Worm (Caenorhabditis elegans): ENCODE results near the gene ugt-17.

Gene ugt-17

DNA sequence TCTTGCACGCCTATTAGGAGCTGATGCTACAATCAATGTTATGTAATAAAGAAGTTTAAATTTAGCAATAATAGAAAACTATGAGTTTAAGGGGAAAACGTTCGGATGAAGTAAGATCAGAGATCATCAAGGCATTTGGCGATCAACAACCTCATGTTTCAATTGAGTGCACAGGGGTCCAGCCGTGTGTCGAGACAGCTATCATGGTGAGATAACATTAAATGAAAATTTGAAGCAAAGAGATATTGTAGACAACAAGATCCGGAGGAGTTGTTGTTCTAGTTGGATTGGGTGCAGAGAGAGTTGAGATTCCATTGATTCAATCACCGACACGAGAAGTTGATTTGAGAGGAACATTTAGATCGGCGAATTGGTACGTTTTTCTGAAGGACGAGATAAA, 18.6 kb downstream of the ugt-17 start:
- TF ChIP-seq ceh-6 (GFP tag; optimal IDR thresholded peaks at IDR 0.05): no peak
- TF ChIP-seq npax-4 (tag; optimal IDR thresholded peaks at IDR 0.05): no peak

DNA sequence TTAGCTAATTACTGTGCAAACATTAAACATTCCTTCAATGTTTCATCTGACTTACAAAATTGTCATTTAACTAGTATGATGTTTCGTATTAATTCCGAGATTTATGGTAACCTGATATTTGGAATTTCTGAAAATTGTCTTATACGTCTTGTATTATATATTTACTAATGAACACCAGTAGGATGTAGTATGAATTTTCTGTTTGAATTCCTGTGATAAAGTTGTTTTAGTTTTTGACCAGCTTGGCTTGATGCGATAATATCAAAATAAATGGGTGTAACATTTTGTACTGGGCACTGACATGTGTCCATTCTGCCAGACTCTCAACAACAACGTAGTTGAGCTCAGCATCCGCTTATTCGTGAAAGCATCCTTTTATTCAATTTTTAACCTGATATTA, 19.9 kb downstream of the ugt-17 start, which contains the start of gene R04B5.6:
R04B5.6 (plus strand) TSS at position 301 of the 400 bp plus-strand sequence.
- TF ChIP-seq hlh-6 (tag; optimal IDR thresholded peaks at IDR 0.05) (no peak), K02D7.2 (tag; optimal IDR thresholded peaks at IDR 0.05) (no peak), hlh-15 (tag; optimal IDR thresholded peaks at IDR 0.05) (no peak), ceh-31 (tag; optimal IDR thresholded peaks at IDR 0.05) (no peak), C38D4.7 (GFP tag; optimal IDR thresholded peaks at IDR 0.05) (no peak), sox-4 (tag; optimal IDR thresholded peaks at IDR 0.05) (no peak), che-1 (tag; optimal IDR thresholded peaks at IDR 0.05) (no peak), unc-55 (GFP tag; optimal IDR thresholded peaks at IDR 0.05) (no peak), ahr-1 (tag; optimal IDR thresholded peaks at IDR 0.05) (no peak), pha-4 (tag; optimal IDR thresholded peaks at IDR 0.05) (no peak), ceh-24 (tag; optimal IDR thresholded peaks at IDR 0.05) (no peak), ttx-3 (tag; optimal IDR thresholded peaks at IDR 0.05) (no peak), C08G9.2 (tag; optimal IDR thresholded peaks at IDR 0.05) (no peak), ceh-45 (GFP tag; IDR thresholded peaks at IDR 0.05) (no peak), unc-42 (tag; optimal IDR thresholded peaks at IDR 0.05) (no peak), sdc-2 (tag; optimal IDR thresholded peaks at IDR 0.05) (no peak), rnt-1 (tag; optimal IDR thresholded peaks at IDR 0.05) (no peak)

DNA sequence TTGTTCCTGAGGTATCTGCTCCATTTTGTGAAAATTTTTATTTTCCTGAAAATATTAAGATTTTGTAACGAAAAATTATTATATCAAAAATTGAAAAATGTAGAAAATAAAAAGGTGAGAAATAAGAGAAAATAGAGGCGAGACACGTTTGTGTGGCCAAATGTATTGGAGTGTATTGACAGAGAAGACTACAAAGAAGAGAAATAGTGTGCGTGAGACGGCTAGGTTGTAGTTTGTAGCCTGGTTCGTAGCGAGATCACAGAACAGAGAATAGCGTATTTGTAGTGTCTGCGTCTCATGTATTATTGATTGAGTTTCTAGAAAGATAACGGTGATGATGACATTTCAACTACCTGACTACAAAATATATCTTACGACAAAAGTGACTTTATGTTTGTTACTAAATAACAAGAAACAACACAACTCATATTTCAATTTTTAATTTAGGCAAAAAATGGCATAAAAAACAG, 20.7 kb downstream of the ugt-17 start, which contains the start of gene nhr-12:
nhr-12 (minus strand) TSS at position 51 of the 470 bp plus-strand sequence.
- TF ChIP-seq pha-2 (tag; optimal IDR thresholded peaks at IDR 0.05) (no peak), ceh-30 (tag; optimal IDR thresholded peaks at IDR 0.05) (peak; percentile 100), unc-55 (GFP tag; optimal IDR thresholded peaks at IDR 0.05) (peak; percentile 54)

DNA sequence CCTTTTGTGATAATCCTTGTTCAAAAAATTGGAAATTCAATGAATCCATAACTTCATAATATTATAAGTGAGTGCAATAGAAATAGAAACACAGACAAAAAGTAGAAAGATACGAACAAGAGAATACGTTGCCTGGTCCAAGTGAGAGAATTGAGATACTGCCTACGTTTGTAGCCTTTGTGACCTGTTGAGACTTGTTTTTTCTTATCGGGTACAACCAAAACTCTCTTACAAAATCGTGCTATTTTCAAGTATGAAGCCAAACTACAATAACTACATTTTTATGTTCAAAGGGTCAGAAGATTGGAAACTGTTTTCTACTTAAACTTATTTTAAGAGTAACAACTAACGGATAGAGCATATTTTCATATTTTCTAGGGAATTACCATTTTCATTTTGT, 23.1 kb downstream of the ugt-17 start, which contains the start of gene nhr-205:
nhr-205 (minus strand) TSS at position 141 of the 400 bp plus-strand sequence.
- TF ChIP-seq Y22D7AL.16 (tag; optimal IDR thresholded peaks at IDR 0.05): no peak
- peak; percentile 51 for TF ChIP-seq ceh-30 (tag; optimal IDR thresholded peaks at IDR 0.05)
- TF ChIP-seq unc-42 (tag; optimal IDR thresholded peaks at IDR 0.05): no peak
- TF ChIP-seq ceh-31 (tag; optimal IDR thresholded peaks at IDR 0.05): no peak
- TF ChIP-seq dmd-4 (tag; optimal IDR thresholded peaks at IDR 0.05; ENCODE audit: borderline replicate concordance): no peak
- no peak for TF ChIP-seq nhr-232 (tag; optimal IDR thresholded peaks at IDR 0.05)

DNA sequence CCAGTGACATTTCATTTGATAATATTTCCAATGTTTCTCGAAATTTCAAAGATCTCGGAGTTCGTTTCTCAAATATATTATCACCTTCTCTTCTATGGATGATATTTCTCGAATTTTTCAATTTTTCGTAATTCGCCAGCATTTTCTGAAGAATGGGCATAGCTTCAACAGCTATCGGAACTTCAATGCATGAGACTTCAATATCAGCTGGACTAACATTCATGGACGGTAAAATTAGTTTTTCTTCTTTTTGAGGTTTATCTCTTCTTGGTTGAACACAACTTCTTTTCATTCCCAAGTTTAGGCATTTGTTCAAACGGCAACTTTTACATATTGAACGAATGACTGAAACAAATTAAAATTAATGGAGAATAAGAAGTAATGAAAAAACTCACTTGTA, 23.9 kb downstream of the ugt-17 start:
- TF ChIP-seq pros-1 (tag; optimal IDR thresholded peaks at IDR 0.05) (no peak), ceh-31 (tag; optimal IDR thresholded peaks at IDR 0.05) (no peak), Y22D7AL.16 (tag; optimal IDR thresholded peaks at IDR 0.05) (no peak), pag-3 (tag; optimal IDR thresholded peaks at IDR 0.05; ENCODE audit: borderline replicate concordance) (no peak), ahr-1 (tag; optimal IDR thresholded peaks at IDR 0.05) (no peak), ets-4 (tag; optimal IDR thresholded peaks at IDR 0.05) (no peak), nfya-1 (tag; optimal IDR thresholded peaks at IDR 0.05) (no peak), npax-4 (tag; optimal IDR thresholded peaks at IDR 0.05) (no peak), dve-1 (tag; optimal IDR thresholded peaks at IDR 0.05) (no peak), tbx-7 (tag; optimal IDR thresholded peaks at IDR 0.05) (no peak)

DNA sequence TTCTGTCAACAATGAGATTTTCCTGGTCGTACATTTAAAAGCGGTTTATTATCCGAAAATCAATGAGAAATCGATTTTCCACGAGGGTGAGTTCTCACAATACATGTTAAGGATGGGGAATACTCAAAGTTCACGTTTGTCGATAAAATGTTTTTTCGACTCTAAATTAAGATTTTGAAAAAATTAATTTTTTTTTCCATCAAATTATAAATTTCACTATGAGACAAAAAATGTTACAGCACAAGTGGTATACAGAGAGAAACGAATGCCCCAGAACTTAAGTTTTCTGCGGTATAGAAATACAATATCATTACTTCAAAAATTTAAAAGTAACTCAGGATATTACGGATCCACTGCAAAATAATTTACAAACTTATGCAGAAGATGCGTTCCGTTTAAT, 26.5 kb downstream of the ugt-17 start, which contains the start of gene R04B5.1:
R04B5.1 (minus strand) TSS at position 101 of the 400 bp plus-strand sequence.
- TF ChIP-seq hlh-13 (GFP tag; optimal IDR thresholded peaks at IDR 0.05): no peak
- no peak for TF ChIP-seq ceh-6 (GFP tag; optimal IDR thresholded peaks at IDR 0.05)
- TF ChIP-seq zip-5 (tag; optimal IDR thresholded peaks at IDR 0.05): no peak
- TF ChIP-seq ceh-24 (tag; optimal IDR thresholded peaks at IDR 0.05): no peak
- TF ChIP-seq nfya-1 (tag; optimal IDR thresholded peaks at IDR 0.05): no peak
- TF ChIP-seq K09A11.1 (tag; optimal IDR thresholded peaks at IDR 0.05; ENCODE audit: insufficient read depth): no peak
- no peak for TF ChIP-seq sdc-2 (tag; optimal IDR thresholded peaks at IDR 0.05)
- no peak for TF ChIP-seq pqm-1 (tag; optimal IDR thresholded peaks at IDR 0.05)
- TF ChIP-seq pat-9 (tag; optimal IDR thresholded peaks at IDR 0.05): no peak
- no peak for TF ChIP-seq ceh-30 (tag; optimal IDR thresholded peaks at IDR 0.05)
- no peak for TF ChIP-seq rnt-1 (tag; optimal IDR thresholded peaks at IDR 0.05)
- no peak for TF ChIP-seq fax-1 (tag; optimal IDR thresholded peaks at IDR 0.05)
- TF ChIP-seq hlh-30 (tag; optimal IDR thresholded peaks at IDR 0.05; ENCODE audit: insufficient read depth): no peak
- no peak for TF ChIP-seq che-1 (tag; optimal IDR thresholded peaks at IDR 0.05)
- no peak for TF ChIP-seq ceh-19 (GFP tag; optimal IDR thresholded peaks at IDR 0.05)
- TF ChIP-seq C08G9.2 (tag; optimal IDR thresholded peaks at IDR 0.05): no peak
- TF ChIP-seq elt-2 (tag; optimal IDR thresholded peaks at IDR 0.05): no peak
- no peak for TF ChIP-seq unc-55 (GFP tag; optimal IDR thresholded peaks at IDR 0.05)
